Fruit fly (Drosophila melanogaster): ENCODE data around the gene w-cup.
A peak's percentile ranks its signal among the peaks of the same experiment; 100 is the strongest.

The w-cup gene

DNA sequence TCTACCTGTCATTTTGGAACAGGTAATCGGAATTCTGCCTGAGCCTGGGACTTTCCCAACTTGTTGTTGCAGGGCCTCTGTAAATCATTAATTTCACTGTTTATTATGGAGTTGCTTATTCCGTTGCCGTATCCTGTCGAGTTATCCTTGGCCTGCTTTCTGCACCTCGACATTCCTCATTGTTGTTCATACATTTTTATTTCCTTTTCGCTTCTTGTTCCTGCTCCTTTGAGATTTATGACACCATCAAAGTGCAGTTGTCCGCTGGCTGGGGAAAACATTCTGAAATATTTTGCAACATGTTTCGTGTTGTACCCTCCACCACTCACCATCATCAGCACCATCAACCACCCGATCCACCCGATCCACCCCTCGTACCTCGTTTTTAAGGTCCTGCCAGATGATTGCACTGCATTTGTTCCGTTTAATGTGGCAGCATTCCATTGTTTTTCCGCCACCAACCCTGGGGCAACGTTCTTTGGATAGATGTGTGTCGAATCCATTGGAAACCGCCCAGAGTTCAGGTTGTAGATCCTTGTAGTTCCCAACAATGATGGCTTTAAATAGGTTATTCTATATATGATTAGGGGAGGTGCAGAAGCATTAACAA is 28.7 kb downstream of the w-cup start:
- no peak for TF ChIP-seq eg (GFP tag; IDR thresholded peaks at IDR 0.05)
- no peak for TF ChIP-seq Eip93F (GFP tag; optimal IDR thresholded peaks at IDR 0.05)
- TF ChIP-seq fd59A (GFP tag; optimal IDR thresholded peaks at IDR 0.05) = no peak
- no peak for TF ChIP-seq fkh (GFP tag; optimal IDR thresholded peaks at IDR 0.05)
- TF ChIP-seq CG6854 (GFP tag; optimal IDR thresholded peaks at IDR 0.05) = no peak
- no peak for TF ChIP-seq CG6792 (GFP tag; optimal IDR thresholded peaks at IDR 0.05)
- no peak for TF ChIP-seq CG9139 (GFP tag; optimal IDR thresholded peaks at IDR 0.05)
- TF ChIP-seq achi (GFP tag; optimal IDR thresholded peaks at IDR 0.05) = no peak
- TF ChIP-seq CG6163 (GFP tag; IDR thresholded peaks at IDR 0.05) = no peak
- TF ChIP-seq vri (GFP tag; optimal IDR thresholded peaks at IDR 0.05) = no peak

DNA sequence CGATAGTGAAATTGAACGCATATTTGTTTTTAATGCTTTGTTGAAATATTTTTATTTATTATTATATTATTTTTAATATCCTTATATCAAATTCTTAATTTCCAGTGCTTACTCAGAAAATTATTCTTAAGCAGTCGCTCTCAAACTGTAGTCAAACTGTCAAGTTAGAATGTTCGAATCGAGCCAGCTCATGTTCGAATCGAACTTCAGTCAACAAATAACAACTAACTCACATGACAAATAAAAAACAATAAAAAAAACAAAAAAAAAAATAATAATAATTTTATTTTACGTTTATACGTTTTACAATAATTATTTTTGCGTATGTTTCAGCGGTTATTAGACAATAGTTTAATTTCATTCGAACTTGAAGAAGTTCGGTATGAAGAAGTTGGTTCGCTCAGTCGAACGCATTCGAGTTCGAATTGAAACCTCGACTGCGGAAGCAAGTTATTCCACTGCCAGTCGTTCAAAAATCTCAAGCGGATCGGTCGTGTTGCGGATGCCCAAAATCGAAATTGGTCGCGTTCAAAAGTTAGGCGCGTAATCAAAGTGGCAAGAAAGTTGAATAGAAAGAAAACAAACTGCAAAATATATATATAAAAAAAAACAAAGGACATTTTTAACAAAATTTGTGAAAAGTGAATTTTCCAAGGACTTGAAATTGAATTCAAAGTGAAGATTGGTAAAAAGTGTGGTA is 33.0 kb downstream of the w-cup start, which contains the start of gene Trim9:
Gene Trim9 (plus strand): TSS at position 463 of the 700 bp plus-strand sequence.
- 0 out of 3 replicates have a peak, but pooled peaks have one; percentile 6 for TF ChIP-seq eg (GFP tag; IDR thresholded peaks at IDR 0.05)
- no peak for TF ChIP-seq CG10631 (GFP tag; optimal IDR thresholded peaks at IDR 0.05)
- no peak for TF ChIP-seq fd85E (GFP tag; optimal IDR thresholded peaks at IDR 0.05)
- TF ChIP-seq CG6163 (GFP tag; IDR thresholded peaks at IDR 0.05) = peak; percentile 32; the same call in 1 of the 3 replicates

DNA sequence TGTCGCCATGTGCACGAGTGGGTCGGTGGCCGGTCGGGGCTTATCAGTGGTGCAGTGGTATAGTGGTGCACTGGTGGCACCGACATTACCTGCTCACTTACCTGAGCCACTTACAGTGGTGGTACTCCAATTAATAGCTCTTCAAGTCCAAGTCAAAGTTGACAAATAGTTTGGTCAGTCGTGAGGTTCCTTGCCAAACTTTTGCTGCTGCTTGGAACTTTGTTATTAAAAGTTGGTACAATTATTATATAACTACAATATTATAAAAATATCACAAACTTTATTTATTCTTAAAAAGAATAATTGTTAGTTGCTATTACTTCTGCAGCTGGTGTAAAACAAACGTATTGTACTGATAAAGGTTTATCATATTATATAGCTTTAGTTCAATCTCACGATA is 33.6 kb downstream of the w-cup start:
- TF ChIP-seq CG3919 (GFP tag; optimal IDR thresholded peaks at IDR 0.05) (no peak), fkh (GFP tag; optimal IDR thresholded peaks at IDR 0.05) (no peak), CG8632 (GFP tag; optimal IDR thresholded peaks at IDR 0.05) (no peak), CG6163 (GFP tag; IDR thresholded peaks at IDR 0.05) (0 out of 3 replicates have a peak, but pooled peaks have one; percentile 11), Sox102F (GFP tag; optimal IDR thresholded peaks at IDR 0.05) (no peak), CG9139 (GFP tag; optimal IDR thresholded peaks at IDR 0.05) (no peak), Eip75B (GFP tag; optimal IDR thresholded peaks at IDR 0.05) (no peak), topi (GFP tag; optimal IDR thresholded peaks at IDR 0.05) (no peak), Eip78C (GFP tag) (peak; percentile 15), svp (GFP tag) (peak; percentile 11)

DNA sequence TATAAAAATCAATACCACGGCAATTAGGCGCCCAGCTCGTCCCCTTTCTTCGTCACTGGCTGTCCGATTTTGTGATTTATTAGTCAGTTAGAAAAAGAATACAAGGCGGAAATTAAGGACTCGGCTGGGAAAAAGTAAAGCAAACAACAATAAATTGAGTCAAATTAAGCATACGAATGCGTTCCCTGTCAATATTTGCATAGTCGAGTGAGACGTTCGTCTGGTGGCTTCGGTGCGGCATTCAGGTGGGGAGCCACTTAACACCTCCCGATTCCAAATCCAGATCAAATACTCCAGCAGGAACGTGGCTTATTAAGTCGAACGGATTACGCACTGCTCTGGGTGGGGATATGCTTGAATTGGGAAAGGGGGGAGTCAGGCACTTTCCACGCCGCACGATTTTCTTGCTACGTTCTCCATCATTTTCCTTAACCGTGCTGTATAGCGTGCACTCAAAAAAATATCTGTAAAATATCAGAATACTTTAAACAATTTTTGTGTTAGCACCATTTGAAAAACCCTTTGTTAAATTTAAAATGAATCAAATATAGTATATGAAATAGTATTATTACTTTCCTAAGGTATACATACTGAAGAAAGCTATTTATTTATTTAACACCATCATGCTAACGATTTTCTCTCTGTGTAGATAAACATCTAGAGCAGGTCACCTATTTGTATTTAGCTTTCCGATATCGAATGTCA is 34.4 kb downstream of the w-cup start:
- TF ChIP-seq Blimp-1 (GFP tag; optimal IDR thresholded peaks at IDR 0.05) = no peak
- no peak for TF ChIP-seq Ets21C (GFP tag; optimal IDR thresholded peaks at IDR 0.05)
- TF ChIP-seq CG11902 (GFP tag; optimal IDR thresholded peaks at IDR 0.05) = no peak
- TF ChIP-seq fd85E (GFP tag; optimal IDR thresholded peaks at IDR 0.05) = no peak
- peak; percentile 42 for TF ChIP-seq fkh (GFP tag; optimal IDR thresholded peaks at IDR 0.05)
- peak; percentile 22; the same call in 1 of the 2 replicates for TF ChIP-seq CG15336 (GFP tag; IDR thresholded peaks at IDR 0.05)
- no peak for TF ChIP-seq Sox15 (GFP tag; optimal IDR thresholded peaks at IDR 0.05)
- no peak for TF ChIP-seq Hr38 (GFP tag; optimal IDR thresholded peaks at IDR 0.05)
- no peak for TF ChIP-seq pdm3 (GFP tag; optimal IDR thresholded peaks at IDR 0.05)
- TF ChIP-seq Hr4 (GFP tag; optimal IDR thresholded peaks at IDR 0.05) = peak; percentile 4
- no peak for TF ChIP-seq CG6854 (GFP tag; optimal IDR thresholded peaks at IDR 0.05)
- TF ChIP-seq dac (GFP tag; optimal IDR thresholded peaks at IDR 0.05) = no peak
- TF ChIP-seq CG4318 (GFP tag; optimal IDR thresholded peaks at IDR 0.05) = no peak
- TF ChIP-seq Eip78C (GFP tag) = no peak
- TF ChIP-seq CG1621 (tag; optimal IDR thresholded peaks at IDR 0.05) = no peak
- peak; percentile 10 for TF ChIP-seq CG32006 (GFP tag; optimal IDR thresholded peaks at IDR 0.05)
- TF ChIP-seq CG6808 (GFP tag; optimal IDR thresholded peaks at IDR 0.05) = no peak
- TF ChIP-seq lz (GFP tag; optimal IDR thresholded peaks at IDR 0.05) = no peak
- no peak for TF ChIP-seq CG16779 (tag; optimal IDR thresholded peaks at IDR 0.05)
- 0 out of 3 replicates have a peak, but pooled peaks have one; percentile 30 for TF ChIP-seq CG8119 (GFP tag; IDR thresholded peaks at IDR 0.05)
- no peak for TF ChIP-seq CG10631 (GFP tag; optimal IDR thresholded peaks at IDR 0.05)
- peak; percentile 8 for TF ChIP-seq OdsH (GFP tag; optimal IDR thresholded peaks at IDR 0.05)
- no peak for TF ChIP-seq cyc (GFP tag; optimal IDR thresholded peaks at IDR 0.05)

Measured in whole organism, prepupa.